Fruit fly (Drosophila melanogaster) whole organism, embryonic: Measurements from ENCODE around the gene dar1.

ENCODE experiments used
- CG10565 ChIP-seq: fragments of 200-800 bp; sonication (Bioruptor generic); optimal IDR thresholded peaks from 3 replicates; lab custom pipeline; 2016; ENCODE audit warnings: missing biosample characterization, mild to moderate bottlenecking, missing genetic modification characterization
- CG11456 ChIP-seq: fragments of 200-800 bp; sonication (Bioruptor generic); IDR thresholded peaks from 3 replicates; pipeline ENCODE4 v1.3.6; 2022; ENCODE audit warnings: missing biosample characterization, missing genetic modification characterization
- CG14014 ChIP-seq: fragments of 200-800 bp; sonication (Bioruptor generic); IDR thresholded peaks from 2 replicates; pipeline ENCODE4 v1.3.6; 2022; ENCODE audit warnings: missing biosample characterization, missing genetic modification characterization
- CG14710 ChIP-seq: fragments of 200-800 bp; sonication (Bioruptor generic); optimal IDR thresholded peaks from 3 replicates; lab custom pipeline; 2019; ENCODE audit warnings: missing biosample characterization, mild to moderate bottlenecking, missing genetic modification characterization, moderate library complexity
- CG16815 ChIP-seq: fragments of 200-800 bp; sonication (Bioruptor generic); optimal IDR thresholded peaks from 3 replicates; lab custom pipeline; 2017; ENCODE audit warnings: missing biosample characterization, mild to moderate bottlenecking, missing genetic modification characterization
- CG17328 ChIP-seq: fragments of 200-800 bp; sonication (Bioruptor generic); IDR thresholded peaks from 2 replicates; pipeline ENCODE4 v1.3.6; 2022; ENCODE audit warnings: missing biosample characterization, missing genetic modification characterization
- CG3838 ChIP-seq: fragments of 200-800 bp; sonication (Bioruptor generic); optimal IDR thresholded peaks from 3 replicates; lab custom pipeline; 2016; ENCODE audit warnings: missing biosample characterization, missing genetic modification characterization
- CG3995 ChIP-seq: fragments of 200-800 bp; sonication (Bioruptor generic); optimal IDR thresholded peaks from 3 replicates; lab custom pipeline; 2016; ENCODE audit warnings: missing biosample characterization, missing genetic modification characterization
- CG4424 ChIP-seq: fragments of 200-800 bp; sonication (Bioruptor generic); optimal IDR thresholded peaks from 3 replicates; lab custom pipeline; 2016; ENCODE audit warnings: missing biosample characterization, missing genetic modification characterization
- CG4854 ChIP-seq: fragments of 200-800 bp; sonication (Bioruptor generic); optimal IDR thresholded peaks from 2 replicates; lab custom pipeline; 2016; ENCODE audit warnings: missing biosample characterization, missing genetic modification characterization, inconsistent platforms
- CG5953 ChIP-seq: fragments of 200-800 bp; sonication (Bioruptor generic); IDR thresholded peaks from 2 replicates; pipeline ENCODE4 v1.3.6; 2022; ENCODE audit warnings: missing biosample characterization, missing genetic modification characterization
- CG6765 ChIP-seq: fragments of 200-800 bp; sonication (Bioruptor generic); optimal IDR thresholded peaks from 3 replicates; lab custom pipeline; 2017; ENCODE audit warnings: missing biosample characterization, mild to moderate bottlenecking, missing genetic modification characterization
- CG7928 ChIP-seq: fragments of 200-800 bp; sonication (Bioruptor generic); optimal IDR thresholded peaks from 2 replicates; lab custom pipeline; 2017; ENCODE audit warnings: missing biosample characterization, mild to moderate bottlenecking, missing genetic modification characterization
- CG7987 ChIP-seq: fragments of 200-800 bp; sonication (Bioruptor generic); optimal IDR thresholded peaks from 2 replicates; lab custom pipeline; 2018; ENCODE audit warnings: missing biosample characterization, mild to moderate bottlenecking, missing genetic modification characterization, moderate library complexity
- CG8478 ChIP-seq: fragments of >200 bp; optimal IDR thresholded peaks from 2 replicates; lab custom pipeline; 2018
- CG8944 ChIP-seq: fragments of 200-800 bp; sonication (Bioruptor generic); optimal IDR thresholded peaks from 3 replicates; lab custom pipeline; 2016; ENCODE audit warnings: missing biosample characterization, missing genetic modification characterization
- CG9437 ChIP-seq: fragments of 200-800 bp; sonication (Bioruptor generic); optimal IDR thresholded peaks from 2 replicates; lab custom pipeline; 2018; ENCODE audit warnings: missing biosample characterization, mild to moderate bottlenecking, missing genetic modification characterization
- CG9817 ChIP-seq: fragments of 200-800 bp; sonication (Bioruptor generic); optimal IDR thresholded peaks from 2 replicates; lab custom pipeline; 2018; ENCODE audit warnings: missing biosample characterization, mild to moderate bottlenecking, missing genetic modification characterization, moderate library complexity
- Dek ChIP-seq: fragments of 200-800 bp; sonication (Bioruptor generic); optimal IDR thresholded peaks from 3 replicates; lab custom pipeline; 2019; ENCODE audit warnings: missing biosample characterization, mild to moderate bottlenecking, missing genetic modification characterization, moderate library complexity
- Dip3 ChIP-seq: fragments of 200-800 bp; sonication (Bioruptor generic); optimal IDR thresholded peaks from 3 replicates; lab custom pipeline; 2016; ENCODE audit warnings: missing biosample characterization, missing genetic modification characterization
- Dref ChIP-seq: fragments of 200-800 bp; sonication (Bioruptor generic); IDR thresholded peaks from 2 replicates; pipeline ENCODE4 v1.3.6; 2022; ENCODE audit warnings: missing biosample characterization, missing genetic modification characterization
- Eip74EF ChIP-seq, 2 experiments: fragments of 200-800 bp in 1 of 2; fragments of >200 bp in 1 of 2; sonication (Bioruptor generic) in 1 of 2; optimal IDR thresholded peaks; 2 replicates each; lab custom pipeline; 2017 to 2019; ENCODE audit warnings: missing biosample characterization in 2 of 2, missing genetic modification characterization in 2 of 2, mild to moderate bottlenecking in 1 of 2, moderate library complexity in 1 of 2
- Elba2 ChIP-seq: fragments of 200-800 bp; sonication (Bioruptor generic); optimal IDR thresholded peaks from 3 replicates; lab custom pipeline; 2016; ENCODE audit warnings: missing biosample characterization, missing genetic modification characterization
- Fer1 ChIP-seq: fragments of 200-800 bp; sonication (Bioruptor generic); optimal IDR thresholded peaks from 2 replicates; lab custom pipeline; 2017; ENCODE audit warnings: missing biosample characterization, mild to moderate bottlenecking, missing genetic modification characterization
- Jarid2 ChIP-seq: fragments of 200-800 bp; sonication (Bioruptor generic); optimal IDR thresholded peaks from 3 replicates; lab custom pipeline; 2017; ENCODE audit warnings: mild to moderate bottlenecking, missing biosample characterization, missing genetic modification reagents, missing genetic modification characterization
- MESR4 ChIP-seq: fragments of 200-800 bp; sonication (Bioruptor generic); optimal IDR thresholded peaks from 2 replicates; lab custom pipeline; 2018; ENCODE audit warnings: missing biosample characterization, mild to moderate bottlenecking, missing genetic modification characterization, moderate library complexity
- MTF-1 ChIP-seq: fragments of 200-800 bp; sonication (Bioruptor generic); optimal IDR thresholded peaks from 2 replicates; lab custom pipeline; 2018; ENCODE audit warnings: missing biosample characterization, mild to moderate bottlenecking, missing genetic modification characterization, borderline replicate concordance
- Mad ChIP-seq: fragments of 200-800 bp; sonication (Bioruptor generic); optimal IDR thresholded peaks from 2 replicates; lab custom pipeline; 2016; ENCODE audit warnings: missing biosample characterization, missing genetic modification characterization
- Med ChIP-seq: fragments of 200-800 bp; sonication (Bioruptor generic); peaks from one replicate; lab custom pipeline; 2016; ENCODE audit warnings: missing biosample characterization, missing genetic modification characterization, mild to moderate bottlenecking, inconsistent platforms, moderate library complexity
- Opbp ChIP-seq: fragments of 200-800 bp; sonication (Bioruptor generic); IDR thresholded peaks from 3 replicates; pipeline ENCODE4 v1.3.6; 2022; ENCODE audit warnings: missing biosample characterization, missing genetic modification characterization; ENCODE audit not compliant: partially characterized antibody
- Sin3A ChIP-seq: fragments of >200 bp; optimal IDR thresholded peaks from 2 replicates; lab custom pipeline; 2018
- TFAM ChIP-seq: fragments of 200-800 bp; sonication (Bioruptor generic); optimal IDR thresholded peaks from 2 replicates; lab custom pipeline; 2017; ENCODE audit warnings: missing biosample characterization, missing genetic modification characterization, inconsistent platforms
- Usf ChIP-seq: fragments of 200-800 bp; sonication (Bioruptor generic); optimal IDR thresholded peaks from 2 replicates; lab custom pipeline; 2017; ENCODE audit warnings: missing genotype, missing biosample characterization, missing genetic modification characterization
- Xrp1 ChIP-seq: fragments of 200-800 bp; sonication (Bioruptor generic); IDR thresholded peaks from 2 replicates; pipeline ENCODE4 v1.3.6; 2022; ENCODE audit warnings: missing biosample characterization, missing genetic modification characterization
- al ChIP-seq: fragments of 200-800 bp; sonication (Bioruptor generic); IDR thresholded peaks from 2 replicates; pipeline ENCODE4 v1.3.6; 2022; ENCODE audit warnings: missing biosample characterization, missing genetic modification characterization
- cas ChIP-seq: fragments of 200-800 bp; sonication (Bioruptor generic); IDR thresholded peaks from 2 replicates; pipeline ENCODE4 v1.3.6; 2022; ENCODE audit warnings: missing biosample characterization, missing genetic modification characterization
- cg ChIP-seq: fragments of 200-800 bp; sonication (Bioruptor generic); optimal IDR thresholded peaks from 3 replicates; lab custom pipeline; 2019; ENCODE audit warnings: missing biosample characterization, mild to moderate bottlenecking, missing genetic modification characterization, moderate library complexity
- dpn ChIP-seq, 2 experiments: fragments of 200-800 bp; sonication (Bioruptor generic); optimal IDR thresholded peaks; 3 replicates each; lab custom pipeline; 2016; ENCODE audit warnings: missing biosample characterization in 2 of 2, missing genetic modification characterization in 2 of 2
- dysf ChIP-seq: fragments of 200-800 bp; sonication (Bioruptor generic); IDR thresholded peaks from 3 replicates; pipeline ENCODE4 v1.3.6; 2022; ENCODE audit warnings: missing biosample characterization, missing genetic modification characterization
- esg ChIP-seq: fragments of 200-800 bp; sonication (Bioruptor generic); conservative IDR thresholded peaks from 2 replicates; pipeline ENCODE4 v1.3.6; 2022; ENCODE audit warnings: missing biosample characterization, missing genetic modification characterization
- gsb ChIP-seq: fragments of 200-800 bp; sonication (Bioruptor generic); IDR thresholded peaks from 2 replicates; pipeline ENCODE4 v1.3.6; 2022; ENCODE audit warnings: missing biosample characterization, missing genetic modification characterization
- lilli ChIP-seq: fragments of 200-800 bp; sonication (Bioruptor generic); optimal IDR thresholded peaks from 3 replicates; lab custom pipeline; 2016; ENCODE audit warnings: missing biosample characterization, missing genetic modification characterization
- lmd ChIP-seq: fragments of 200-800 bp; sonication (Bioruptor generic); IDR thresholded peaks from 2 replicates; pipeline ENCODE4 v1.3.6; 2022; ENCODE audit warnings: missing biosample characterization, missing genetic modification characterization
- ssp ChIP-seq: fragments of 200-800 bp; sonication (Bioruptor generic); IDR thresholded peaks from 2 replicates; pipeline ENCODE4 v1.3.6; 2022; ENCODE audit warnings: missing biosample characterization, missing genetic modification characterization
- tap ChIP-seq: fragments of 200-800 bp; optimal IDR thresholded peaks from 3 replicates; lab custom pipeline; 2019; ENCODE audit warnings: missing biosample characterization, mild to moderate bottlenecking, missing genetic modification characterization, moderate library complexity
- tgo ChIP-seq: fragments of 200-800 bp; sonication (Bioruptor generic); IDR thresholded peaks from 3 replicates; pipeline ENCODE4 v1.3.6; 2022; ENCODE audit warnings: missing biosample characterization, missing genetic modification characterization
- trem ChIP-seq: fragments of 200-800 bp; optimal IDR thresholded peaks from 3 replicates; lab custom pipeline; 2019; ENCODE audit warnings: missing biosample characterization, mild to moderate bottlenecking, missing genetic modification characterization, moderate library complexity
- unc-4 ChIP-seq: fragments of 200-800 bp; sonication (Bioruptor generic); IDR thresholded peaks from 2 replicates; pipeline ENCODE4 v1.3.6; 2022; ENCODE audit warnings: missing biosample characterization, missing genetic modification characterization; ENCODE audit not compliant: partially characterized antibody
- vnd ChIP-seq: fragments of 200-800 bp; sonication (Bioruptor generic); IDR thresholded peaks from 3 replicates; pipeline ENCODE4 v1.3.6; 2022; ENCODE audit warnings: missing biosample characterization, missing genetic modification characterization; ENCODE audit not compliant: partially characterized antibody
- vvl ChIP-seq: fragments of 200-800 bp; sonication (Bioruptor generic); IDR thresholded peaks from 2 replicates; pipeline ENCODE4 v1.3.6; 2022; ENCODE audit warnings: missing biosample characterization, missing genetic modification characterization

Gene dar1

DNA sequence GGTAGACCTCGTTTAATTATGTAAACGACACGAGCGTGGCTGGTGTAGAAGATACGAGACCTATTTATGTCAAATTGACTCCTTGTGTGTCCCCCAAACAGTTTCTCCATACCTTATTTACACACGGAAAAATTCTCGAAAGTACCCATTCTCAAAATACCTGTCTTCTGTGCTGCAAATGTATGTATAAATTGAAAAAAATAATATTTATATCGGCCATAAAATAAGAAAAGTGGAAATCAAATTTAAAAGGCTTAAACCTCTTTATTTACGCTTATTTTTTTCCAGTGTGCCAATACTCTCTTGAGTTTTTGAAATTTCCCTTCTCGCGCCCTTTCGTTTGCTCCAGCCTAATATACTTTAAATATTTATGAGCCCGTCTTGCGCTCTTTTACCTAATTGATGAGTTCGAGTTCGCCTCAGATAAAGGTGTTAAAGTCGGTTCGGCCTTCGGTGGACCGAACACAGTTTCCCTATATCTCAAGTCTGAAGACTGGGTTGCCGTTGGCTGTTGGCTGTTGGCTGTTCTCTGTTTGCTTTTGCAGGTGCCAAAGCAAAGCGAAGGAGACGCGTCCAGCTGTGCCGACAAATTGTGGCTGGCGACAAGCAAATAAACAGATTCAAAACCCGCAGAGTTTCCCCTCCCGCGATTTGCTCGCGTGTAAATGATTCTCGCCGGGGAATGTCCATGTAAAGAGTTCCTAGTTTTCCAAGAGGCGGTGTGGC lies 12.6 kb downstream of the dar1 start (continued):
- no peak for TF ChIP-seq CG3995 (GFP tag; lab: Kevin White, UChicago)
- peak; percentile 84 for TF ChIP-seq Med (GFP tag; lab: Kevin White, UChicago)
- TF ChIP-seq Dek = peak; percentile 46
- TF ChIP-seq Jarid2 (GFP tag; lab: Kevin White, UChicago) = peak; percentile 27
- no peak for TF ChIP-seq CG7928 (GFP tag; lab: Kevin White, UChicago)
- no peak for TF ChIP-seq CG10565 (GFP tag; lab: Kevin White, UChicago)
- TF ChIP-seq Dip3 (GFP tag; lab: Kevin White, UChicago) = no peak
- TF ChIP-seq CG17328 (GFP tag; lab: Robert Waterston, UW) = peak; percentile 89
- no peak for TF ChIP-seq Sin3A (lab: Kevin White, UChicago)
- TF ChIP-seq lmd (GFP tag; lab: Robert Waterston, UW) = peak; percentile 62
- TF ChIP-seq cg (GFP tag; lab: Kevin White, UChicago) = no peak
- peak; percentile 65 to 80 for TF ChIP-seq dpn (GFP tag; optimal IDR thresholded peaks at IDR 0.05; lab: Kevin White, UChicago)
- no peak for TF ChIP-seq Opbp
- TF ChIP-seq Elba2 (GFP tag; lab: Kevin White, UChicago) = no peak
- TF ChIP-seq MTF-1 (GFP tag; lab: Kevin White, UChicago) = peak; percentile 5
- peak; percentile 72 for TF ChIP-seq trem
- no peak for TF ChIP-seq CG11456 (GFP tag; lab: Robert Waterston, UW)
- TF ChIP-seq Mad (GFP tag; lab: Kevin White, UChicago) = peak; percentile 60
- TF ChIP-seq esg (GFP tag; lab: Robert Waterston, UW) = peak; percentile 53
- no peak for TF ChIP-seq MESR4
- TF ChIP-seq CG14014 (GFP tag; lab: Robert Waterston, UW) = no peak
- TF ChIP-seq vnd = no peak
- no peak for TF ChIP-seq Fer1
- TF ChIP-seq TFAM = peak; percentile 21
- TF ChIP-seq Dref (GFP tag; lab: Robert Waterston, UW) = no peak
- peak; percentile 20 for TF ChIP-seq CG9817 (tag; lab: Kevin White, UChicago)
- TF ChIP-seq unc-4 = no peak
- no peak for TF ChIP-seq gsb (GFP tag; lab: Robert Waterston, UW)
- TF ChIP-seq CG6765 (GFP tag; lab: Kevin White, UChicago) = no peak
- no peak for TF ChIP-seq cas (GFP tag; lab: Robert Waterston, UW)
- TF ChIP-seq CG3838 = peak; percentile 15
- TF ChIP-seq tap (tag; lab: Kevin White, UChicago) = peak; percentile 85
- TF ChIP-seq CG9437 (GFP tag; lab: Kevin White, UChicago) = peak; percentile 28
- no peak for TF ChIP-seq CG7987 (GFP tag; lab: Kevin White, UChicago)
- TF ChIP-seq al (GFP tag; lab: Robert Waterston, UW) = 0 out of 2 replicates have a peak, but pooled peaks have one; percentile 21
- peak; percentile 87 for TF ChIP-seq CG4424 (GFP tag; lab: Kevin White, UChicago)
- peak; percentile 93 for TF ChIP-seq vvl
- TF ChIP-seq dysf = peak; percentile 61; the same call in 2 of the 3 replicates
- no peak for TF ChIP-seq CG8478
- TF ChIP-seq tgo (GFP tag; lab: Robert Waterston, UW) = peak; percentile 50; the same call in 2 of the 3 replicates
- peak; percentile 17 for TF ChIP-seq CG4854 (GFP tag; lab: Kevin White, UChicago)
- no peak for TF ChIP-seq CG5953 (GFP tag; lab: Robert Waterston, UW)
- TF ChIP-seq Eip74EF (GFP tag; optimal IDR thresholded peaks at IDR 0.05; lab: Kevin White, UChicago) = peak in 1 of 2 experiments; percentile 69
- peak; percentile 65 for TF ChIP-seq Usf (GFP tag; lab: Kevin White, UChicago)
- TF ChIP-seq ssp (GFP tag; lab: Robert Waterston, UW) = no peak
- TF ChIP-seq Xrp1 = peak; percentile 88
- peak; percentile 71 for TF ChIP-seq lilli (GFP tag; lab: Kevin White, UChicago)
- TF ChIP-seq CG16815 (GFP tag; lab: Kevin White, UChicago) = peak; percentile 83
- peak; percentile 39 for TF ChIP-seq CG8944 (GFP tag; lab: Kevin White, UChicago)
- TF ChIP-seq CG14710 = peak; percentile 69
